Fruit fly (Drosophila melanogaster) whole organism, pupa: ENCODE results near the gene Acat1.

Experiments
- CG12605 ChIP-seq: fragments of 200-800 bp; sonication (Bioruptor generic); IDR thresholded peaks from 2 replicates; pipeline ENCODE4 v1.3.6; 2022; ENCODE audit warnings: missing biosample characterization, missing genetic modification characterization
- CG15710 ChIP-seq: fragments of 200-800 bp; sonication (Bioruptor generic); optimal IDR thresholded peaks from 2 replicates; lab custom pipeline; 2018; ENCODE audit warnings: missing biosample characterization, mild to moderate bottlenecking, missing genetic modification characterization, moderate library complexity
- CG17806 ChIP-seq: fragments of 200-800 bp; sonication (Bioruptor generic); optimal IDR thresholded peaks from 2 replicates; lab custom pipeline; 2018; ENCODE audit warnings: missing biosample characterization, mild to moderate bottlenecking, missing genetic modification characterization, moderate library complexity
- CG32121 ChIP-seq: fragments of 200-800 bp; sonication (Bioruptor generic); IDR thresholded peaks from 2 replicates; pipeline ENCODE4 v1.3.6; 2022; ENCODE audit warnings: missing biosample characterization, missing genetic modification characterization
- CG34367 ChIP-seq: fragments of 200-800 bp; sonication (Bioruptor generic); optimal IDR thresholded peaks from 2 replicates; lab custom pipeline; 2018; ENCODE audit warnings: missing biosample characterization, mild to moderate bottlenecking, missing genetic modification characterization
- CG8159 ChIP-seq: fragments of 200-800 bp; sonication (Bioruptor generic); optimal IDR thresholded peaks from 3 replicates; lab custom pipeline; 2018; ENCODE audit warnings: missing biosample characterization, mild to moderate bottlenecking, missing genetic modification characterization, moderate library complexity
- CG9948 ChIP-seq: fragments of 200-800 bp; sonication (Bioruptor generic); optimal IDR thresholded peaks from 2 replicates; lab custom pipeline; 2018; ENCODE audit warnings: missing biosample characterization, mild to moderate bottlenecking, missing genetic modification characterization, moderate library complexity
- D1 ChIP-seq: fragments of 200-800 bp; sonication (Bioruptor generic); optimal IDR thresholded peaks from 2 replicates; lab custom pipeline; 2018; ENCODE audit warnings: missing biosample characterization, mild to moderate bottlenecking, missing genetic modification characterization, moderate library complexity
- Pif1B ChIP-seq: fragments of 200-800 bp; sonication (Bioruptor generic); optimal IDR thresholded peaks from 3 replicates; lab custom pipeline; 2016; ENCODE audit warnings: missing biosample characterization, missing genetic modification characterization
- Snoo ChIP-seq: fragments of 200-800 bp; sonication (Bioruptor generic); optimal IDR thresholded peaks from 3 replicates; lab custom pipeline; 2017; ENCODE audit warnings: missing biosample characterization, mild to moderate bottlenecking, missing genetic modification characterization, inconsistent platforms
- fd96Ca ChIP-seq: fragments of 200-800 bp; sonication (Bioruptor generic); IDR thresholded peaks from 3 replicates; pipeline ENCODE4 v1.3.6; 2022; ENCODE audit warnings: missing biosample characterization, missing genetic modification characterization
- gl ChIP-seq: fragments of 200-800 bp; sonication (Bioruptor generic); optimal IDR thresholded peaks from 2 replicates; lab custom pipeline; 2018; ENCODE audit warnings: missing biosample characterization, mild to moderate bottlenecking, missing genetic modification characterization
- rn ChIP-seq: fragments of 200-800 bp; sonication (Bioruptor generic); IDR thresholded peaks from 2 replicates; pipeline ENCODE4 v1.3.6; 2022; ENCODE audit warnings: missing biosample characterization, missing genetic modification characterization

- no peak for TF ChIP-seq Pif1B (GFP tag; lab: Kevin White, UChicago)
- no peak for TF ChIP-seq Snoo (tag; lab: Kevin White, UChicago)
- TF ChIP-seq CG8159, result no peak
- no peak for TF ChIP-seq gl (tag; lab: Kevin White, UChicago)
- TF ChIP-seq CG34367 (tag; lab: Kevin White, UChicago), result no peak
- TF ChIP-seq CG15710 (tag; lab: Kevin White, UChicago), result no peak
- TF ChIP-seq fd96Ca (GFP tag; lab: Robert Waterston, UW), result no peak
- TF ChIP-seq CG32121 (GFP tag; lab: Robert Waterston, UW), result no peak
- no peak for TF ChIP-seq CG17806 (tag; lab: Kevin White, UChicago)
- no peak for TF ChIP-seq D1
- no peak for TF ChIP-seq CG12605
- no peak for TF ChIP-seq CG9948 (tag; lab: Kevin White, UChicago)
- TF ChIP-seq rn, result no peak
Observed at dm6 chrX:7874094-7874493, 14.5 kb downstream of the Acat1 start, which contains the start of gene Ir7c.
